Fruit fly (Drosophila melanogaster): ENCODE data around the gene msb1l.
A peak's percentile ranks its signal among the peaks of the same experiment; 100 is the strongest.

msb1l gene

dm6 chr2L:19548158-19548557 is 29.3 kb upstream of the msb1l start, which contains the start of gene Tep4:
Gene Tep4, plus strand, starts transcription at chr2L:19548507.
- peak; percentile 48 for TF ChIP-seq cic (GFP tag; optimal IDR thresholded peaks at IDR 0.05)
- no peak for TF ChIP-seq Mnt (GFP tag; optimal IDR thresholded peaks at IDR 0.05)
- peak; percentile 98 for TF ChIP-seq kay (GFP tag; ENCODE audit: borderline replicate concordance)
- peak; percentile 15 for TF ChIP-seq ovo (GFP tag; optimal IDR thresholded peaks at IDR 0.05)
- no peak for TF ChIP-seq CG1620 (GFP tag; optimal IDR thresholded peaks at IDR 0.05)

- TF ChIP-seq CG12768 (GFP tag; optimal IDR thresholded peaks at IDR 0.05) (peak; percentile 6), CG33017 (tag; optimal IDR thresholded peaks at IDR 0.05) (no peak), Hr96 (GFP tag; optimal IDR thresholded peaks at IDR 0.05) (peak; percentile 5), tj (GFP tag; optimal IDR thresholded peaks at IDR 0.05) (peak; percentile 12), bab1 (GFP tag; optimal IDR thresholded peaks at IDR 0.05) (peak; percentile 23), Mnt (GFP tag; optimal IDR thresholded peaks at IDR 0.05) (no peak), cic (GFP tag; optimal IDR thresholded peaks at IDR 0.05) (peak; percentile 52)
Measured at dm6 chr2L:19549412-19549811, 28.1 kb upstream of the msb1l start.

dm6 chr2L:19563029-19563980 is 14.2 kb upstream of the msb1l start, which contains the start of gene CG13078:
Gene CG13078, plus strand, starts transcription at chr2L:19563930.
- peak; percentile 35 for TF ChIP-seq tj (GFP tag; optimal IDR thresholded peaks at IDR 0.05)
- no peak for TF ChIP-seq Hr96 (GFP tag; optimal IDR thresholded peaks at IDR 0.05)

- TF ChIP-seq bab1 (GFP tag; optimal IDR thresholded peaks at IDR 0.05) = peak; percentile 22
- TF ChIP-seq CG5204 (GFP tag; optimal IDR thresholded peaks at IDR 0.05) = no peak
- no peak for TF ChIP-seq ovo (GFP tag; optimal IDR thresholded peaks at IDR 0.05)
Measured at dm6 chr2L:19565233-19565898, 12.1 kb upstream of the msb1l start, which contains the start of gene CG13077. Gene CG13077, plus strand, starts transcription at chr2L:19565863.

- TF ChIP-seq kay (GFP tag; ENCODE audit: borderline replicate concordance) (peak; percentile 45), Mnt (GFP tag; optimal IDR thresholded peaks at IDR 0.05) (no peak)
Measured at dm6 chr2L:19567305-19567898, 10.1 kb upstream of the msb1l start.

dm6 chr2L:19570806-19571254 is 6.7 kb upstream of the msb1l start:
- TF ChIP-seq Mnt (GFP tag; optimal IDR thresholded peaks at IDR 0.05) (peak; percentile 2), cnc (optimal IDR thresholded peaks at IDR 0.05) (no peak), CG11617 (GFP tag; optimal IDR thresholded peaks at IDR 0.05) (no peak), pad (GFP tag; optimal IDR thresholded peaks at IDR 0.05) (peak; percentile 81), CG1620 (GFP tag; optimal IDR thresholded peaks at IDR 0.05) (no peak), Clk (GFP tag; optimal IDR thresholded peaks at IDR 0.05) (no peak), toe (GFP tag; optimal IDR thresholded peaks at IDR 0.05) (no peak), CG12768 (GFP tag; optimal IDR thresholded peaks at IDR 0.05) (no peak), CG7045 (GFP tag; optimal IDR thresholded peaks at IDR 0.05) (peak; percentile 31), CG14711 (tag; optimal IDR thresholded peaks at IDR 0.05) (peak; percentile 24), bab1 (GFP tag; optimal IDR thresholded peaks at IDR 0.05) (peak; percentile 10), CG7101 (tag; optimal IDR thresholded peaks at IDR 0.05) (peak; percentile 24), ovo (GFP tag; optimal IDR thresholded peaks at IDR 0.05) (peak; percentile 96), CG5204 (GFP tag; optimal IDR thresholded peaks at IDR 0.05) (no peak)

- peak; percentile 31 for TF ChIP-seq cic (GFP tag; optimal IDR thresholded peaks at IDR 0.05)
- TF ChIP-seq tj (GFP tag; optimal IDR thresholded peaks at IDR 0.05) = peak; percentile 5
- TF ChIP-seq CG11617 (GFP tag; optimal IDR thresholded peaks at IDR 0.05) = no peak
- peak; percentile 85 for TF ChIP-seq pad (GFP tag; optimal IDR thresholded peaks at IDR 0.05)
- peak; percentile 18 for TF ChIP-seq ovo (GFP tag; optimal IDR thresholded peaks at IDR 0.05)
Measured at dm6 chr2L:19571574-19572495, 5.7 kb upstream of the msb1l start.

Measured in whole organism, adult.